Fruit fly (Drosophila melanogaster): ENCODE measurements around the gene CG1738.

Gene CG1738

DNA sequence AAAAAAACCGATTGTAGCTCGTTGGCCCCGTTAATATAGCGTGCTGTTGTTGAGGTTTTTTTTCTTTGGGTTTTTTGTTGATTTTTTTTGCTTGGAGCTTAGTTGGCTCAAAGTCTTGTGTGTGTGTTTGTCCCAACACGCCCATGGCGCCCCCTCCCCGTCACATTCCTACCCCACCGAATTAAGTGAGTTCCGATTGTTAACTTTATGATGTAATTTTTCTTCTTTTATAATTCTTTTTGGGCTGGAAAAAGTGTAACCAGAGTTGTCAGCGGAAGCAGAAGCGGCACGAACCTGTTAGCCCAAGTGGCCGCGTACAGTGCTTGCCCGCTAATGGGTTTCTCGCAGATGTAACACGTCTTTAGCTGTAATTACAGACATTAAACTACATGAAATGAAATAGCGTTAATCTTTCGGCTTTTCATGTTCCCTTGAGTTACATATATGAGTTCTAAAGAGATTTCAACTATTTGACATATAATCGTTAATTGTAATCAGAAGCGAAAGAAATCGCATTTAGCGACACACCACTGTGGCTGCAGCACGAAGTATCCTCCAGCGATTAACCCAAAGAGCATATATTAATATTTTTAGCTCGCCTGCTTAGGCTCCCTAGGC lies 44.3 kb downstream of the CG1738 start:
- TF ChIP-seq N (GFP tag; optimal IDR thresholded peaks at IDR 0.05) (no peak), foxo (GFP tag; optimal IDR thresholded peaks at IDR 0.05) (peak in 1 of 2 experiments; percentile 10)
